Worm (Caenorhabditis elegans) whole organism, L3 larva: Measurements from ENCODE around the gene mth-1.

ENCODE experiments used
- aly-2 ChIP-seq: fragments of 150-350 bp; optimal IDR thresholded peaks from 2 replicates; lab custom pipeline; 2014; ENCODE audit warnings: missing biosample characterization, missing genetic modification characterization
- egl-27 ChIP-seq: sonication (generic microtip); optimal IDR thresholded peaks from 4 replicates; lab custom pipeline; 2017; ENCODE audit warnings: missing biosample characterization, missing genetic modification reagents, missing genetic modification characterization
- elt-3 ChIP-seq, 3 experiments: fragments of 150-350 bp in 1 of 3; sonication (generic microtip) in 2 of 3; optimal IDR thresholded peaks; 2 replicates in 2 of 3; 4 replicates in 1 of 3; lab custom pipeline; 2014 to 2017; ENCODE audit warnings: missing biosample characterization in 3 of 3, missing genetic modification characterization in 3 of 3
- fos-1 ChIP-seq: fragments of 150-350 bp; optimal IDR thresholded peaks from 2 replicates; lab custom pipeline; 2014; ENCODE audit warnings: missing biosample characterization, missing genetic modification characterization
- lin-39 ChIP-seq: fragments of 150-350 bp; optimal IDR thresholded peaks from 2 replicates; lab custom pipeline; 2018; ENCODE audit warnings: missing biosample characterization, missing genetic modification reagents, missing genetic modification characterization
- nhr-23 ChIP-seq: fragments of 150-350 bp; optimal IDR thresholded peaks from 2 replicates; lab custom pipeline; 2014; ENCODE audit warnings: missing biosample characterization, missing genetic modification reagents, missing genetic modification characterization
- nhr-237 ChIP-seq: fragments of 150-350 bp; optimal IDR thresholded peaks from 2 replicates; lab custom pipeline; 2014; ENCODE audit warnings: missing biosample characterization, missing genetic modification characterization
- nhr-77 ChIP-seq: fragments of 150-350 bp; optimal IDR thresholded peaks from 2 replicates; lab custom pipeline; 2014; ENCODE audit warnings: missing biosample characterization, missing genetic modification characterization
- pha-4 ChIP-seq: fragments of 150-350 bp; optimal IDR thresholded peaks from 2 replicates; lab custom pipeline; 2014; ENCODE audit warnings: missing biosample characterization, missing genetic modification reagents, missing genetic modification characterization
- snpc-4 ChIP-seq: fragments of 150-350 bp; optimal IDR thresholded peaks from 2 replicates; lab custom pipeline; 2014; ENCODE audit warnings: missing biosample characterization, missing genetic modification characterization
- unc-62 ChIP-seq: fragments of 150-350 bp; sonication (generic microtip); optimal IDR thresholded peaks from 4 replicates; lab custom pipeline; 2014; ENCODE audit warnings: missing biosample characterization, missing genetic modification reagents, missing genetic modification characterization
- zag-1 ChIP-seq: fragments of 150-350 bp; optimal IDR thresholded peaks from 2 replicates; lab custom pipeline; 2014; ENCODE audit warnings: missing biosample characterization, missing genetic modification characterization
- ztf-11 ChIP-seq: fragments of 150-350 bp; optimal IDR thresholded peaks from 2 replicates; lab custom pipeline; 2014; ENCODE audit warnings: missing biosample characterization, missing genetic modification characterization

DNA sequence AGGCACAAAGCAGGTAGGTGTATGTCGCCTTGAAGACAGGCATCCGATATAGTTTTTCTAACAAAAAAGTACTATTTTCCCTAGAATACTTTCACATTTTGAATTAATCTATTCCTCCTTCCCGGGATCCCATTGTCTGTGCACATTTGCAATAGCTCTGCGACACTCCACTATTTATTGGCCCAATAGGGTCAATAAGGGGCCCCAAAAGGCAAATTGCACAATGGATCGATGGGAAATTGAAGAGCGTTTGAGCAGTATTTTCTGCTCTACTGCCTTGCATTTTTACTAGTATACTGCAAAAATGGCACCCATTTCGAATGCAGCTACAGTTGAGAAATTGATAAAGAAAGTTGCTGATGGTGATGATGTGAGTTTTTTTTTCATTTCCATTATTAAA, 21.2 kb downstream of the mth-1 start, which contains the start of gene R03H10.11:
- no peak for TF ChIP-seq unc-62 (GFP tag; lab: Kevin White, UChicago)
- TF ChIP-seq pha-4 (tag; lab: Kevin White, UChicago) = no peak
- no peak for TF ChIP-seq egl-27
- TF ChIP-seq snpc-4 (tag; lab: Kevin White, UChicago) = no peak
- no peak for TF ChIP-seq fos-1 (tag; lab: Kevin White, UChicago)
- TF ChIP-seq lin-39 (tag; lab: Kevin White, UChicago) = no peak
- no peak for TF ChIP-seq nhr-77 (tag; lab: Kevin White, UChicago)
- no peak for TF ChIP-seq aly-2 (tag; lab: Kevin White, UChicago)
- TF ChIP-seq ztf-11 (tag; lab: Kevin White, UChicago) = no peak
- TF ChIP-seq nhr-23 (tag; lab: Kevin White, UChicago) = no peak
- TF ChIP-seq elt-3 (tag; optimal IDR thresholded peaks at IDR 0.05; lab: Kevin White, UChicago) = no peak
- TF ChIP-seq nhr-237 = no peak
- no peak for TF ChIP-seq zag-1 (tag; lab: Kevin White, UChicago)
